Fruit fly (Drosophila melanogaster) whole organism, prepupa: ENCODE data around the gene if.

Source experiments
- Blimp-1 ChIP-seq: fragments of 200-800 bp; sonication (Bioruptor generic); optimal IDR thresholded peaks from 3 replicates; lab custom pipeline; 2017; ENCODE audit warnings: missing biosample characterization, missing genetic modification characterization, mild to moderate bottlenecking, moderate library complexity, missing genetic modification reagents
- CG10631 ChIP-seq: fragments of 200-800 bp; sonication (Bioruptor generic); optimal IDR thresholded peaks from 2 replicates; lab custom pipeline; 2016; ENCODE audit warnings: missing biosample characterization, missing genetic modification characterization
- CG10669 ChIP-seq: fragments of 200-800 bp; sonication (Bioruptor generic); optimal IDR thresholded peaks from 3 replicates; lab custom pipeline; 2018; ENCODE audit warnings: missing biosample characterization, mild to moderate bottlenecking, missing genetic modification characterization, moderate library complexity
- CG11294 ChIP-seq: fragments of 200-800 bp; sonication (Bioruptor generic); IDR thresholded peaks from 2 replicates; pipeline ENCODE4 v1.3.6; 2022; ENCODE audit warnings: missing biosample characterization, missing genetic modification characterization
- CG11762 ChIP-seq: fragments of 200-800 bp; sonication (Bioruptor generic); optimal IDR thresholded peaks from 3 replicates; lab custom pipeline; 2016; ENCODE audit warnings: missing biosample characterization, missing genetic modification characterization; ENCODE audit not compliant: insufficient read depth
- CG11902 ChIP-seq: fragments of 200-800 bp; sonication (Bioruptor generic); optimal IDR thresholded peaks from 3 replicates; lab custom pipeline; 2016; ENCODE audit warnings: missing biosample characterization, missing genetic modification characterization
- CG15336 ChIP-seq: fragments of 200-800 bp; sonication (Bioruptor generic); IDR thresholded peaks from 2 replicates; pipeline ENCODE4 v1.3.6; 2022; ENCODE audit warnings: missing biosample characterization, missing genetic modification characterization
- CG1621 ChIP-seq: fragments of 200-800 bp; sonication (Bioruptor generic); optimal IDR thresholded peaks from 3 replicates; lab custom pipeline; 2018; ENCODE audit warnings: missing biosample characterization, mild to moderate bottlenecking, missing genetic modification characterization
- CG16779 ChIP-seq: fragments of 200-800 bp; sonication (Bioruptor generic); optimal IDR thresholded peaks from 3 replicates; lab custom pipeline; 2017; ENCODE audit warnings: missing biosample characterization, mild to moderate bottlenecking, missing genetic modification characterization
- CG3032 ChIP-seq: fragments of 200-800 bp; optimal IDR thresholded peaks from 2 replicates; lab custom pipeline; 2019; ENCODE audit warnings: missing biosample characterization, mild to moderate bottlenecking, missing genetic modification characterization, moderate library complexity
- CG31627 ChIP-seq: fragments of 200-800 bp; sonication (Bioruptor generic); optimal IDR thresholded peaks from 3 replicates; lab custom pipeline; 2016; ENCODE audit warnings: missing biosample characterization, missing genetic modification characterization
- CG32006 ChIP-seq: fragments of 200-800 bp; sonication (Bioruptor generic); optimal IDR thresholded peaks from 3 replicates; lab custom pipeline; 2017; ENCODE audit warnings: missing biosample characterization, mild to moderate bottlenecking, missing genetic modification characterization
- CG34406 ChIP-seq: fragments of 200-800 bp; sonication (Bioruptor generic); optimal IDR thresholded peaks from 3 replicates; lab custom pipeline; 2016; ENCODE audit warnings: missing biosample characterization, missing genetic modification characterization
- CG3919 ChIP-seq: fragments of 200-800 bp; sonication (Bioruptor generic); optimal IDR thresholded peaks from 3 replicates; lab custom pipeline; 2016; ENCODE audit warnings: missing biosample characterization, missing genetic modification characterization
- CG4318 ChIP-seq: fragments of 200-800 bp; sonication (Bioruptor generic); optimal IDR thresholded peaks from 3 replicates; lab custom pipeline; 2017; ENCODE audit warnings: missing biosample characterization, mild to moderate bottlenecking, missing genetic modification characterization
- CG6163 ChIP-seq: fragments of 200-800 bp; sonication (Bioruptor generic); IDR thresholded peaks from 3 replicates; pipeline ENCODE4 v1.3.6; 2022; ENCODE audit warnings: missing biosample characterization, missing genetic modification characterization
- CG6276 ChIP-seq: fragments of 200-800 bp; sonication (Bioruptor generic); optimal IDR thresholded peaks from 2 replicates; lab custom pipeline; 2017; ENCODE audit warnings: missing biosample characterization, mild to moderate bottlenecking, missing genetic modification characterization
- CG6792 ChIP-seq: fragments of 200-800 bp; sonication (Bioruptor generic); optimal IDR thresholded peaks from 3 replicates; lab custom pipeline; 2016; ENCODE audit warnings: missing biosample characterization, missing genetic modification characterization
- CG6808 ChIP-seq: fragments of 200-800 bp; sonication (Bioruptor generic); optimal IDR thresholded peaks from 3 replicates; lab custom pipeline; 2017; ENCODE audit warnings: missing biosample characterization, missing genetic modification characterization, mild to moderate bottlenecking, moderate library complexity, missing genetic modification reagents
- CG6854 ChIP-seq: fragments of 200-800 bp; sonication (Bioruptor generic); optimal IDR thresholded peaks from 2 replicates; lab custom pipeline; 2017; ENCODE audit warnings: missing biosample characterization, mild to moderate bottlenecking, missing genetic modification characterization
- CG7368 ChIP-seq: fragments of 200-800 bp; sonication (Bioruptor generic); optimal IDR thresholded peaks from 3 replicates; lab custom pipeline; 2016; ENCODE audit warnings: missing biosample characterization, missing genetic modification characterization
- CG8119 ChIP-seq: fragments of 200-800 bp; sonication (Bioruptor generic); IDR thresholded peaks from 3 replicates; pipeline ENCODE4 v1.3.6; 2022; ENCODE audit warnings: missing biosample characterization, missing genetic modification characterization
- CG8319 ChIP-seq: fragments of 200-800 bp; sonication (Bioruptor generic); optimal IDR thresholded peaks from 3 replicates; lab custom pipeline; 2016; ENCODE audit warnings: missing biosample characterization, missing genetic modification characterization
- CG9139 ChIP-seq: fragments of 200-800 bp; sonication (Bioruptor generic); optimal IDR thresholded peaks from 3 replicates; lab custom pipeline; 2017; ENCODE audit warnings: missing biosample characterization, mild to moderate bottlenecking, missing genetic modification characterization
- Eip75B ChIP-seq: fragments of 200-800 bp; sonication (Bioruptor generic); optimal IDR thresholded peaks from 3 replicates; lab custom pipeline; 2016; ENCODE audit warnings: missing biosample characterization, missing genetic modification characterization
- Eip78C ChIP-seq: fragments of 200-800 bp; sonication (Bioruptor generic); peaks from one replicate; lab custom pipeline; 2016; ENCODE audit warnings: missing biosample characterization, missing genetic modification characterization
- Eip93F ChIP-seq: fragments of 200-800 bp; sonication (Bioruptor generic); optimal IDR thresholded peaks from 2 replicates; lab custom pipeline; 2016; ENCODE audit warnings: missing biosample characterization, mild to moderate bottlenecking, missing genetic modification characterization
- Ets21C ChIP-seq: fragments of 200-800 bp; sonication (Bioruptor generic); optimal IDR thresholded peaks from 3 replicates; lab custom pipeline; 2016; ENCODE audit warnings: missing biosample characterization, missing genetic modification characterization
- Hr38 ChIP-seq: sonication (Bioruptor generic); optimal IDR thresholded peaks from 2 replicates; lab custom pipeline; 2016; ENCODE audit warnings: missing biosample characterization, missing genetic modification characterization
- Hr39 ChIP-seq: fragments of 200-800 bp; sonication (Bioruptor generic); optimal IDR thresholded peaks from 2 replicates; lab custom pipeline; 2016; ENCODE audit warnings: missing biosample characterization, missing genetic modification characterization
- Hr4 ChIP-seq: fragments of 200-800 bp; sonication (Bioruptor generic); optimal IDR thresholded peaks from 3 replicates; lab custom pipeline; 2016; ENCODE audit warnings: missing biosample characterization, missing genetic modification characterization
- Lpt ChIP-seq: fragments of 200-800 bp; sonication (Bioruptor generic); optimal IDR thresholded peaks from 3 replicates; lab custom pipeline; 2016; ENCODE audit warnings: missing biosample characterization, missing genetic modification characterization
- OdsH ChIP-seq: fragments of 200-800 bp; sonication (Bioruptor generic); optimal IDR thresholded peaks from 3 replicates; lab custom pipeline; 2016; ENCODE audit warnings: missing biosample characterization, missing genetic modification characterization
- Smox ChIP-seq: fragments of 200-800 bp; sonication (Bioruptor generic); optimal IDR thresholded peaks from 3 replicates; lab custom pipeline; 2016; ENCODE audit warnings: missing biosample characterization, missing genetic modification characterization
- Sox102F ChIP-seq: fragments of 200-800 bp; sonication (Bioruptor generic); optimal IDR thresholded peaks from 2 replicates; lab custom pipeline; 2016; ENCODE audit warnings: missing biosample characterization, mild to moderate bottlenecking, missing genetic modification characterization
- Sox15 ChIP-seq: fragments of 200-800 bp; sonication (Bioruptor generic); optimal IDR thresholded peaks from 3 replicates; lab custom pipeline; 2016; ENCODE audit warnings: missing biosample characterization, missing genetic modification characterization
- acj6 ChIP-seq: fragments of 200-800 bp; sonication (Bioruptor generic); optimal IDR thresholded peaks from 3 replicates; lab custom pipeline; 2016; ENCODE audit warnings: missing biosample characterization, missing genetic modification characterization
- cyc ChIP-seq: fragments of 200-800 bp; sonication (Bioruptor generic); optimal IDR thresholded peaks from 3 replicates; lab custom pipeline; 2016; ENCODE audit warnings: missing biosample characterization, missing genetic modification characterization
- dac ChIP-seq: fragments of 200-800 bp; sonication (Bioruptor generic); optimal IDR thresholded peaks from 2 replicates; lab custom pipeline; 2017; ENCODE audit warnings: missing biosample characterization, mild to moderate bottlenecking, missing genetic modification characterization
- dsx ChIP-seq: fragments of 200-800 bp; optimal IDR thresholded peaks from 3 replicates; lab custom pipeline; 2019; ENCODE audit warnings: missing biosample characterization, mild to moderate bottlenecking, missing genetic modification characterization, moderate library complexity; ENCODE audit not compliant: poor library complexity, severe bottlenecking
- eg ChIP-seq: fragments of 200-800 bp; sonication (Bioruptor generic); IDR thresholded peaks from 3 replicates; pipeline ENCODE4 v1.3.6; 2022; ENCODE audit warnings: missing biosample characterization, missing genetic modification characterization
- esn ChIP-seq: fragments of 200-800 bp; sonication (Bioruptor generic); optimal IDR thresholded peaks from 2 replicates; lab custom pipeline; 2016; ENCODE audit warnings: missing biosample characterization, mild to moderate bottlenecking, missing genetic modification characterization, moderate library complexity
- fd59A ChIP-seq: fragments of 200-800 bp; sonication (Bioruptor generic); optimal IDR thresholded peaks from 2 replicates; lab custom pipeline; 2017; ENCODE audit warnings: missing biosample characterization, mild to moderate bottlenecking, missing genetic modification characterization, missing genetic modification reagents
- fd85E ChIP-seq: fragments of 200-800 bp; sonication (Bioruptor generic); optimal IDR thresholded peaks from 3 replicates; lab custom pipeline; 2016; ENCODE audit warnings: missing biosample characterization, missing genetic modification characterization
- fkh ChIP-seq: fragments of 200-800 bp; sonication (Bioruptor generic); optimal IDR thresholded peaks from 3 replicates; lab custom pipeline; 2017; ENCODE audit warnings: missing biosample characterization, mild to moderate bottlenecking, missing genetic modification characterization, moderate library complexity
- lz ChIP-seq: fragments of 200-800 bp; sonication (Bioruptor generic); optimal IDR thresholded peaks from 3 replicates; lab custom pipeline; 2016; ENCODE audit warnings: missing biosample characterization, missing genetic modification characterization
- net ChIP-seq: fragments of 200-800 bp; sonication (Bioruptor generic); optimal IDR thresholded peaks from 3 replicates; lab custom pipeline; 2016; ENCODE audit warnings: missing biosample characterization, missing genetic modification characterization
- pdm3 ChIP-seq: fragments of 200-800 bp; sonication (Bioruptor generic); optimal IDR thresholded peaks from 3 replicates; lab custom pipeline; 2016; ENCODE audit warnings: missing biosample characterization, missing genetic modification characterization
- salr ChIP-seq, 2 experiments: fragments of 200-800 bp; sonication (Bioruptor generic); optimal IDR thresholded peaks; 3 replicates each; lab custom pipeline; 2016 to 2018; ENCODE audit warnings: missing biosample characterization in 2 of 2, missing genetic modification characterization in 2 of 2, mild to moderate bottlenecking in 1 of 2
- spab ChIP-seq: fragments of 200-800 bp; sonication (Bioruptor generic); optimal IDR thresholded peaks from 2 replicates; lab custom pipeline; 2017; ENCODE audit warnings: missing biosample characterization, mild to moderate bottlenecking, missing genetic modification characterization, missing genetic modification reagents
- ss ChIP-seq, 2 experiments: fragments of 200-800 bp; sonication (Bioruptor generic); optimal IDR thresholded peaks; 2 replicates in 1 of 2; 3 replicates in 1 of 2; lab custom pipeline; 2017 to 2018; ENCODE audit warnings: mild to moderate bottlenecking in 2 of 2, missing biosample characterization in 2 of 2, missing genetic modification characterization in 2 of 2, moderate library complexity in 1 of 2
- vri ChIP-seq: fragments of 200-800 bp; sonication (Bioruptor generic); optimal IDR thresholded peaks from 3 replicates; lab custom pipeline; 2016; ENCODE audit warnings: missing biosample characterization, mild to moderate bottlenecking, missing genetic modification characterization

Gene if

dm6 chrX:16822080-16822479 is 38.8 kb upstream of the if start:
- TF ChIP-seq OdsH (GFP tag; lab: Kevin White, UChicago) (peak; percentile 81), Eip78C (GFP tag; lab: Kevin White, UChicago) (peak; percentile 92), acj6 (GFP tag; lab: Kevin White, UChicago) (peak; percentile 81), ss (GFP tag; optimal IDR thresholded peaks at IDR 0.05; lab: Kevin White, UChicago) (peak; percentile 52 to 73), CG8119 (GFP tag; lab: Robert Waterston, UW) (peak; percentile 94), CG3032 (tag; lab: Kevin White, UChicago) (peak; percentile 64), fd85E (GFP tag; lab: Kevin White, UChicago) (no peak), CG11902 (GFP tag; lab: Kevin White, UChicago) (peak; percentile 33), CG10631 (GFP tag; lab: Kevin White, UChicago) (peak; percentile 71), CG6276 (GFP tag; lab: Kevin White, UChicago) (peak; percentile 84), lz (peak; percentile 58), CG6854 (GFP tag; lab: Kevin White, UChicago) (no peak), Hr38 (no peak), pdm3 (GFP tag; lab: Kevin White, UChicago) (peak; percentile 77), Lpt (peak; percentile 75), fd59A (peak; percentile 68), dac (peak; percentile 54), eg (peak; percentile 93), Eip93F (GFP tag; lab: Kevin White, UChicago) (no peak), CG15336 (peak; percentile 93), CG6792 (GFP tag; lab: Kevin White, UChicago) (peak; percentile 78), Blimp-1 (no peak), CG6808 (GFP tag; lab: Kevin White, UChicago) (peak; percentile 57), Smox (peak; percentile 60), Ets21C (GFP tag; lab: Kevin White, UChicago) (peak; percentile 44), CG9139 (GFP tag; lab: Kevin White, UChicago) (peak; percentile 44), fkh (GFP tag; lab: Kevin White, UChicago) (no peak), CG1621 (peak; percentile 64), CG7368 (GFP tag; lab: Kevin White, UChicago) (peak; percentile 49), CG6163 (GFP tag; lab: Robert Waterston, UW) (peak; percentile 89), Sox102F (GFP tag; lab: Kevin White, UChicago) (peak; percentile 47), Sox15 (GFP tag; lab: Kevin White, UChicago) (peak; percentile 34), cyc (peak; percentile 39), net (GFP tag; lab: Kevin White, UChicago) (peak; percentile 72), CG4318 (GFP tag; lab: Kevin White, UChicago) (peak; percentile 62), CG31627 (GFP tag; lab: Kevin White, UChicago) (peak; percentile 49), CG32006 (GFP tag; lab: Kevin White, UChicago) (peak; percentile 86), CG10669 (GFP tag; lab: Kevin White, UChicago) (peak; percentile 65), CG34406 (GFP tag; lab: Kevin White, UChicago) (peak; percentile 69), salr (GFP tag; optimal IDR thresholded peaks at IDR 0.05; lab: Kevin White, UChicago) (peak; percentile 22 to 51), Eip75B (GFP tag; lab: Kevin White, UChicago) (peak; percentile 47), CG16779 (peak; percentile 31), spab (GFP tag; lab: Kevin White, UChicago) (peak; percentile 61), vri (GFP tag; lab: Kevin White, UChicago) (no peak), CG11294 (GFP tag; lab: Robert Waterston, UW) (peak; percentile 67), dsx (GFP tag; lab: Kevin White, UChicago) (peak; percentile 73), CG8319 (GFP tag; lab: Kevin White, UChicago) (peak; percentile 54), esn (GFP tag; lab: Kevin White, UChicago) (peak; percentile 65), Hr39 (GFP tag; lab: Kevin White, UChicago) (peak; percentile 44), Hr4 (peak; percentile 83), CG11762 (GFP tag; lab: Kevin White, UChicago) (peak; percentile 57), CG3919 (peak; percentile 72)
